Fruit fly (Drosophila melanogaster) whole organism, embryonic: ENCODE measurements around the gene spel1.

Source experiments
- Atf6 ChIP-seq: fragments of 200-800 bp; sonication (Bioruptor generic); IDR thresholded peaks from 2 replicates; pipeline ENCODE4 v1.3.6; 2022; ENCODE audit warnings: missing biosample characterization, missing genetic modification characterization
- Bteb2 ChIP-seq: fragments of 200-800 bp; sonication (Bioruptor generic); optimal IDR thresholded peaks from 2 replicates; lab custom pipeline; 2016; ENCODE audit warnings: missing biosample characterization, missing genetic modification characterization
- C15 ChIP-seq: fragments of 200-800 bp; sonication (Bioruptor generic); IDR thresholded peaks from 3 replicates; pipeline ENCODE4 v1.3.6; 2022; ENCODE audit warnings: missing biosample characterization, missing genetic modification characterization
- CG10654 ChIP-seq: fragments of 200-800 bp; sonication (Bioruptor generic); optimal IDR thresholded peaks from 2 replicates; lab custom pipeline; 2016; ENCODE audit warnings: missing biosample characterization, missing genetic modification characterization
- CG11696 ChIP-seq: fragments of 200-800 bp; sonication (Bioruptor generic); IDR thresholded peaks from 2 replicates; pipeline ENCODE4 v1.3.6; 2022; ENCODE audit warnings: missing biosample characterization, missing genetic modification characterization
- CG16813 ChIP-seq: fragments of 200-800 bp; sonication (Bioruptor generic); IDR thresholded peaks from 3 replicates; pipeline ENCODE4 v1.3.6; 2022; ENCODE audit warnings: missing biosample characterization, missing genetic modification characterization; ENCODE audit not compliant: partially characterized antibody
- CG16815 ChIP-seq: fragments of 200-800 bp; sonication (Bioruptor generic); optimal IDR thresholded peaks from 3 replicates; lab custom pipeline; 2017; ENCODE audit warnings: missing biosample characterization, mild to moderate bottlenecking, missing genetic modification characterization
- CG17802 ChIP-seq: fragments of 200-800 bp; sonication (Bioruptor generic); optimal IDR thresholded peaks from 2 replicates; lab custom pipeline; 2018; ENCODE audit warnings: missing biosample characterization, mild to moderate bottlenecking, missing genetic modification characterization, moderate library complexity
- CG18619 ChIP-seq: fragments of 200-800 bp; sonication (Bioruptor generic); optimal IDR thresholded peaks from 3 replicates; lab custom pipeline; 2017; ENCODE audit warnings: missing biosample characterization, mild to moderate bottlenecking, missing genetic modification characterization
- CG2120 ChIP-seq: fragments of 200-800 bp; sonication (Bioruptor generic); optimal IDR thresholded peaks from 3 replicates; lab custom pipeline; 2016; ENCODE audit warnings: missing biosample characterization, missing genetic modification characterization
- CG30431 ChIP-seq: fragments of 200-800 bp; sonication (Bioruptor generic); optimal IDR thresholded peaks from 2 replicates; lab custom pipeline; 2017; ENCODE audit warnings: missing biosample characterization, missing genetic modification characterization
- CG33213 ChIP-seq: fragments of 200-800 bp; sonication (Bioruptor generic); optimal IDR thresholded peaks from 3 replicates; lab custom pipeline; 2016; ENCODE audit warnings: missing biosample characterization, missing genetic modification characterization
- CG3838 ChIP-seq: fragments of 200-800 bp; sonication (Bioruptor generic); optimal IDR thresholded peaks from 3 replicates; lab custom pipeline; 2016; ENCODE audit warnings: missing biosample characterization, missing genetic modification characterization
- CG42726 ChIP-seq: fragments of 200-800 bp; sonication (Bioruptor generic); IDR thresholded peaks from 2 replicates; pipeline ENCODE4 v1.3.6; 2022; ENCODE audit warnings: missing biosample characterization, missing genetic modification characterization; ENCODE audit not compliant: partially characterized antibody
- CG4424 ChIP-seq: fragments of 200-800 bp; sonication (Bioruptor generic); optimal IDR thresholded peaks from 3 replicates; lab custom pipeline; 2016; ENCODE audit warnings: missing biosample characterization, missing genetic modification characterization
- CG6765 ChIP-seq: fragments of 200-800 bp; sonication (Bioruptor generic); optimal IDR thresholded peaks from 3 replicates; lab custom pipeline; 2017; ENCODE audit warnings: missing biosample characterization, mild to moderate bottlenecking, missing genetic modification characterization
- CG7556 ChIP-seq: fragments of 200-800 bp; sonication (Bioruptor generic); optimal IDR thresholded peaks from 2 replicates; lab custom pipeline; 2017; ENCODE audit warnings: missing biosample characterization, mild to moderate bottlenecking, missing genetic modification characterization
- CG7928 ChIP-seq: fragments of 200-800 bp; sonication (Bioruptor generic); optimal IDR thresholded peaks from 2 replicates; lab custom pipeline; 2017; ENCODE audit warnings: missing biosample characterization, mild to moderate bottlenecking, missing genetic modification characterization
- CG8924 ChIP-seq: fragments of 200-800 bp; optimal IDR thresholded peaks from 3 replicates; lab custom pipeline; 2019; ENCODE audit warnings: missing biosample characterization, mild to moderate bottlenecking, missing genetic modification characterization, moderate library complexity
- CG8944 ChIP-seq: fragments of 200-800 bp; sonication (Bioruptor generic); optimal IDR thresholded peaks from 3 replicates; lab custom pipeline; 2016; ENCODE audit warnings: missing biosample characterization, missing genetic modification characterization
- CG9609 ChIP-seq: fragments of 200-800 bp; sonication (Bioruptor generic); optimal IDR thresholded peaks from 3 replicates; lab custom pipeline; 2016; ENCODE audit warnings: missing biosample characterization, missing genetic modification characterization
- CG9876 ChIP-seq: fragments of 200-800 bp; sonication (Bioruptor generic); optimal IDR thresholded peaks from 2 replicates; lab custom pipeline; 2016; ENCODE audit warnings: missing biosample characterization, missing genetic modification characterization
- D19B ChIP-seq: fragments of 200-800 bp; sonication (Bioruptor generic); optimal IDR thresholded peaks from 2 replicates; lab custom pipeline; 2017; ENCODE audit warnings: missing biosample characterization, mild to moderate bottlenecking, missing genetic modification characterization
- Hr78 ChIP-seq, 2 experiments: fragments of 200-800 bp in 1 of 2; fragments of >200 bp in 1 of 2; sonication (Bioruptor generic) in 1 of 2; optimal IDR thresholded peaks; 2 replicates each; lab custom pipeline; 2017 to 2019; ENCODE audit warnings: missing biosample characterization in 2 of 2, missing genetic modification characterization in 2 of 2, mild to moderate bottlenecking in 1 of 2, moderate library complexity in 1 of 2
- Mad ChIP-seq: fragments of 200-800 bp; sonication (Bioruptor generic); optimal IDR thresholded peaks from 2 replicates; lab custom pipeline; 2016; ENCODE audit warnings: missing biosample characterization, missing genetic modification characterization
- NC2β ChIP-seq: fragments of 200-800 bp; sonication (Bioruptor generic); optimal IDR thresholded peaks from 2 replicates; lab custom pipeline; 2016; ENCODE audit warnings: missing biosample characterization, missing genetic modification characterization
- Side ChIP-seq: fragments of 200-800 bp; sonication (Bioruptor generic); optimal IDR thresholded peaks from 2 replicates; lab custom pipeline; 2016; ENCODE audit warnings: missing biosample characterization, missing genetic modification characterization
- Sry-β ChIP-seq: fragments of 200-800 bp; sonication (Bioruptor generic); optimal IDR thresholded peaks from 2 replicates; lab custom pipeline; 2018; ENCODE audit warnings: missing biosample characterization, mild to moderate bottlenecking, missing genetic modification characterization, moderate library complexity
- TFAM ChIP-seq: fragments of 200-800 bp; sonication (Bioruptor generic); optimal IDR thresholded peaks from 2 replicates; lab custom pipeline; 2017; ENCODE audit warnings: missing biosample characterization, missing genetic modification characterization, inconsistent platforms
- Tbp ChIP-seq: fragments of >200 bp; optimal IDR thresholded peaks from 2 replicates; lab custom pipeline; 2018; ENCODE audit warnings: missing biosample characterization, missing genetic modification characterization
- bab2 ChIP-seq: fragments of 200-800 bp; sonication (Bioruptor generic); optimal IDR thresholded peaks from 2 replicates; lab custom pipeline; 2016; ENCODE audit warnings: missing biosample characterization, missing genetic modification characterization
- bigmax ChIP-seq: fragments of 200-800 bp; sonication (Bioruptor generic); optimal IDR thresholded peaks from 2 replicates; lab custom pipeline; 2018; ENCODE audit warnings: missing biosample characterization, mild to moderate bottlenecking, missing genetic modification characterization
- chinmo ChIP-seq: fragments of 200-800 bp; sonication (Bioruptor generic); IDR thresholded peaks from 4 replicates; pipeline ENCODE4 v1.3.6; 2022; ENCODE audit warnings: missing biosample characterization, missing genetic modification characterization; ENCODE audit not compliant: partially characterized antibody
- chm ChIP-seq: fragments of 200-800 bp; sonication (Bioruptor generic); IDR thresholded peaks from 2 replicates; pipeline ENCODE4 v1.3.6; 2022; ENCODE audit warnings: missing biosample characterization, missing genetic modification characterization
- da ChIP-seq: fragments of 200-800 bp; sonication (Bioruptor generic); optimal IDR thresholded peaks from 2 replicates; lab custom pipeline; 2016; ENCODE audit warnings: missing biosample characterization, missing genetic modification characterization
- ewg ChIP-seq: fragments of 200-800 bp; sonication (Bioruptor generic); optimal IDR thresholded peaks from 3 replicates; lab custom pipeline; 2017; ENCODE audit warnings: mild to moderate bottlenecking, missing biosample characterization, missing genetic modification reagents, missing genetic modification characterization
- fd102C ChIP-seq: fragments of 200-800 bp; sonication (Bioruptor generic); optimal IDR thresholded peaks from 2 replicates; lab custom pipeline; 2018; ENCODE audit warnings: missing biosample characterization, mild to moderate bottlenecking, missing genetic modification characterization, moderate library complexity
- fu2 ChIP-seq: fragments of 200-800 bp; sonication (Bioruptor generic); optimal IDR thresholded peaks from 2 replicates; lab custom pipeline; 2016; ENCODE audit warnings: missing biosample characterization, missing genetic modification characterization
- gfzf ChIP-seq: fragments of 200-800 bp; sonication (Bioruptor generic); optimal IDR thresholded peaks from 2 replicates; lab custom pipeline; 2016; ENCODE audit warnings: missing biosample characterization, mild to moderate bottlenecking, missing genetic modification characterization, moderate library complexity
- h ChIP-seq: fragments of >200 bp; optimal IDR thresholded peaks from 2 replicates; lab custom pipeline; 2017
- klu ChIP-seq: fragments of 200-800 bp; sonication (Bioruptor generic); IDR thresholded peaks from 2 replicates; pipeline ENCODE4 v1.3.6; 2022; ENCODE audit warnings: missing biosample characterization, missing genetic modification characterization
- kni ChIP-seq: fragments of 200-800 bp; sonication (Bioruptor generic); optimal IDR thresholded peaks from 3 replicates; lab custom pipeline; 2017; ENCODE audit warnings: mild to moderate bottlenecking, missing biosample characterization, missing genetic modification reagents, missing genetic modification characterization
- oc ChIP-seq: fragments of 200-800 bp; sonication (Bioruptor generic); optimal IDR thresholded peaks from 2 replicates; lab custom pipeline; 2018; ENCODE audit warnings: missing biosample characterization, mild to moderate bottlenecking, missing genetic modification characterization, moderate library complexity
- pfk ChIP-seq: fragments of 200-800 bp; sonication (Bioruptor generic); optimal IDR thresholded peaks from 2 replicates; lab custom pipeline; 2018; ENCODE audit warnings: missing biosample characterization, mild to moderate bottlenecking, missing genetic modification characterization, moderate library complexity
- pita ChIP-seq: fragments of 200-800 bp; sonication (Bioruptor generic); optimal IDR thresholded peaks from 2 replicates; lab custom pipeline; 2017; ENCODE audit warnings: missing biosample characterization, mild to moderate bottlenecking, missing genetic modification characterization
- repo ChIP-seq: fragments of 200-800 bp; sonication (Bioruptor generic); optimal IDR thresholded peaks from 2 replicates; lab custom pipeline; 2016; ENCODE audit warnings: missing biosample characterization, missing genetic modification characterization
- sc ChIP-seq, 3 experiments: fragments of >200 bp in 2 of 3; fragments of 200-800 bp in 1 of 3; sonication (Bioruptor generic) in 1 of 3; optimal IDR thresholded peaks; 2 replicates in 2 of 3; 3 replicates in 1 of 3; lab custom pipeline; 2017; ENCODE audit warnings: mild to moderate bottlenecking in 1 of 3, missing biosample characterization in 1 of 3, missing genetic modification characterization in 1 of 3, missing genetic modification reagents in 1 of 3
- ttk ChIP-seq: fragments of 200-800 bp; sonication (Bioruptor generic); IDR thresholded peaks from 2 replicates; pipeline ENCODE4 v2.1.2; 2022; ENCODE audit warnings: missing biosample characterization, missing genetic modification characterization
- tx ChIP-seq: fragments of 200-800 bp; sonication (Bioruptor generic); optimal IDR thresholded peaks from 2 replicates; lab custom pipeline; 2016; ENCODE audit warnings: missing biosample characterization, missing genetic modification characterization
- wdn ChIP-seq: fragments of 200-800 bp; sonication (Bioruptor generic); IDR thresholded peaks from 2 replicates; pipeline ENCODE4 v1.3.6; 2022; ENCODE audit warnings: missing biosample characterization, missing genetic modification characterization
- z ChIP-seq: fragments of 200-800 bp; sonication (Bioruptor generic); IDR thresholded peaks from 3 replicates; pipeline ENCODE4 v1.3.6; 2022; ENCODE audit warnings: missing biosample characterization, missing genetic modification characterization

The spel1 gene

DNA sequence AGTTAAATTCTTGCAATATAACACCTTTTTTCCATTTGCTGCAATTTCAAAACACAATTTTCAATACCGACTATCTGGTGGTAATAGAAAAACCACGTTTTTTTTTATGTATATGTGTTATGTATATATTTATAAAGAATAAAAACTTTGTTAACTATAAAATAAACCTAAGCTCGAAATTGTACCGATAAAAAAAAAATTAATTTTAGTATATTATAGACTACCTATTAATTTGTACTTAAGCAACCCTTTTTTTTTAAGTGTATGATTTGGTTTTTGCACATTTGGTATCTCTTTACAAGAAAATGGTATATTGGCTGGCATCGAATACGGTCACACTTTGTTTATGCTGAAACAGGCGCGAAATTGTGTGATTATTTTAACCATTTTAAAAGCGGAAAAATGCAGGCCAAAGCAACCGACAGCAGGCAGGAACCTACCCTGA, at the start of gene spel1 (continued):
- TF ChIP-seq bab2 (peak; percentile 47), bigmax (GFP tag; lab: Kevin White, UChicago) (no peak), CG7556 (GFP tag; lab: Kevin White, UChicago) (peak; percentile 80), CG30431 (GFP tag; lab: Kevin White, UChicago) (no peak), CG11696 (GFP tag; lab: Robert Waterston, UW) (no peak), sc (optimal IDR thresholded peaks at IDR 0.05; lab: Kevin White, UChicago) (no peak), sc (GFP tag; optimal IDR thresholded peaks at IDR 0.05; lab: Kevin White, UChicago) (peak; percentile 39), CG10654 (GFP tag; lab: Kevin White, UChicago) (peak; percentile 62), Sry-β (GFP tag; lab: Kevin White, UChicago) (peak; percentile 31), chm (GFP tag; lab: Robert Waterston, UW) (peak; percentile 56; the same call in 1 of the 2 replicates), repo (GFP tag; lab: Kevin White, UChicago) (no peak), ewg (GFP tag; lab: Kevin White, UChicago) (peak; percentile 34), CG16815 (GFP tag; lab: Kevin White, UChicago) (peak; percentile 31), oc (tag; lab: Kevin White, UChicago) (peak; percentile 60), wdn (peak; percentile 59), Hr78 (GFP tag; optimal IDR thresholded peaks at IDR 0.05; lab: Kevin White, UChicago) (peak in 1 of 2 experiments; percentile 34), fu2 (GFP tag; lab: Kevin White, UChicago) (peak; percentile 31), gfzf (GFP tag; lab: Kevin White, UChicago) (peak; percentile 80), CG42726 (GFP tag; lab: Robert Waterston, UW) (no peak), chinmo (no peak), CG7928 (GFP tag; lab: Kevin White, UChicago) (no peak), C15 (GFP tag; lab: Robert Waterston, UW) (0 out of 3 replicates have a peak, but pooled peaks have one; percentile 73), Bteb2 (peak; percentile 2), klu (peak; percentile 54; the same call in 1 of the 2 replicates), h (lab: Kevin White, UChicago) (no peak), tx (GFP tag; lab: Kevin White, UChicago) (no peak), CG16813 (GFP tag; lab: Robert Waterston, UW) (no peak), CG17802 (no peak), CG33213 (GFP tag; lab: Kevin White, UChicago) (peak; percentile 57), z (GFP tag; lab: Robert Waterston, UW) (no peak), CG2120 (peak; percentile 75), CG4424 (peak; percentile 81), da (GFP tag; lab: Kevin White, UChicago) (no peak), Tbp (GFP tag; lab: Kevin White, UChicago) (no peak), CG8944 (peak; percentile 35), TFAM (GFP tag; lab: Kevin White, UChicago) (no peak), Mad (GFP tag; lab: Kevin White, UChicago) (no peak), CG6765 (GFP tag; lab: Kevin White, UChicago) (peak; percentile 59), pfk (GFP tag; lab: Kevin White, UChicago) (no peak), CG8924 (tag; lab: Kevin White, UChicago) (peak; percentile 86), Side (GFP tag; lab: Kevin White, UChicago) (no peak), fd102C (GFP tag; lab: Kevin White, UChicago) (no peak), CG9876 (GFP tag; lab: Kevin White, UChicago) (no peak), ttk (GFP tag; lab: Robert Waterston, UW) (peak; percentile 82), pita (no peak), NC2β (GFP tag; lab: Kevin White, UChicago) (no peak), D19B (GFP tag; lab: Kevin White, UChicago) (peak; percentile 38), CG9609 (GFP tag; lab: Kevin White, UChicago) (no peak), CG18619 (peak; percentile 64), kni (GFP tag; lab: Kevin White, UChicago) (no peak), CG3838 (peak; percentile 8), Atf6 (GFP tag; lab: Robert Waterston, UW) (peak; percentile 84)
